Fruit fly (Drosophila melanogaster) whole organism, embryonic: ENCODE measurements around the gene CycB3.

Experiments used
- Abd-B ChIP-seq: fragments of 200-800 bp; sonication (Bioruptor generic); optimal IDR thresholded peaks from 2 replicates; lab custom pipeline; 2018; ENCODE audit warnings: missing biosample characterization, mild to moderate bottlenecking, missing genetic modification characterization, moderate library complexity
- B-H2 ChIP-seq: fragments of 200-800 bp; sonication (Bioruptor generic); optimal IDR thresholded peaks from 2 replicates; lab custom pipeline; 2018; ENCODE audit warnings: missing biosample characterization, mild to moderate bottlenecking, missing genetic modification characterization
- Blimp-1 ChIP-seq: fragments of 200-800 bp; sonication (Bioruptor generic); optimal IDR thresholded peaks from 3 replicates; lab custom pipeline; 2018; ENCODE audit warnings: missing biosample characterization, missing genetic modification characterization, mild to moderate bottlenecking, moderate library complexity, missing genetic modification reagents
- BtbVII ChIP-seq: fragments of 200-800 bp; sonication (Bioruptor generic); optimal IDR thresholded peaks from 3 replicates; lab custom pipeline; 2017; ENCODE audit warnings: missing biosample characterization, mild to moderate bottlenecking, missing genetic modification characterization
- C15 ChIP-seq: fragments of 200-800 bp; sonication (Bioruptor generic); IDR thresholded peaks from 3 replicates; pipeline ENCODE4 v1.3.6; 2022; ENCODE audit warnings: missing biosample characterization, missing genetic modification characterization
- CG10462 ChIP-seq: fragments of 200-800 bp; sonication (Bioruptor generic); optimal IDR thresholded peaks from 2 replicates; lab custom pipeline; 2016; ENCODE audit warnings: missing biosample characterization, missing genetic modification characterization
- CG10654 ChIP-seq: fragments of 200-800 bp; sonication (Bioruptor generic); optimal IDR thresholded peaks from 2 replicates; lab custom pipeline; 2016; ENCODE audit warnings: missing biosample characterization, missing genetic modification characterization
- CG11247 ChIP-seq: fragments of 200-800 bp; sonication (Bioruptor generic); IDR thresholded peaks from 2 replicates; pipeline ENCODE4 v1.3.6; 2022; ENCODE audit warnings: missing biosample characterization, missing genetic modification characterization
- CG11504 ChIP-seq: fragments of 200-800 bp; sonication (Bioruptor generic); optimal IDR thresholded peaks from 3 replicates; lab custom pipeline; 2019; ENCODE audit warnings: missing biosample characterization, mild to moderate bottlenecking, missing genetic modification characterization, moderate library complexity
- CG13123 ChIP-seq: fragments of 200-800 bp; sonication (Bioruptor generic); optimal IDR thresholded peaks from 2 replicates; lab custom pipeline; 2016; ENCODE audit warnings: missing biosample characterization, missing genetic modification characterization
- CG13287 ChIP-seq: fragments of 200-800 bp; sonication (Bioruptor generic); IDR thresholded peaks from 2 replicates; pipeline ENCODE4 v1.3.6; 2022; ENCODE audit warnings: missing biosample characterization, missing genetic modification characterization; ENCODE audit not compliant: partially characterized antibody
- CG14667 ChIP-seq: fragments of 200-800 bp; sonication (Bioruptor generic); IDR thresholded peaks from 2 replicates; pipeline ENCODE4 v1.3.6; 2022; ENCODE audit warnings: missing biosample characterization, missing genetic modification characterization
- CG16813 ChIP-seq: fragments of 200-800 bp; sonication (Bioruptor generic); IDR thresholded peaks from 3 replicates; pipeline ENCODE4 v1.3.6; 2022; ENCODE audit warnings: missing biosample characterization, missing genetic modification characterization; ENCODE audit not compliant: partially characterized antibody
- CG17186 ChIP-seq: fragments of 200-800 bp; sonication (Bioruptor generic); optimal IDR thresholded peaks from 3 replicates; lab custom pipeline; 2017; ENCODE audit warnings: missing biosample characterization, missing genetic modification reagents, missing genetic modification characterization
- CG17328 ChIP-seq: fragments of 200-800 bp; sonication (Bioruptor generic); IDR thresholded peaks from 2 replicates; pipeline ENCODE4 v1.3.6; 2022; ENCODE audit warnings: missing biosample characterization, missing genetic modification characterization
- CG17359 ChIP-seq: fragments of 200-800 bp; sonication (Bioruptor generic); optimal IDR thresholded peaks from 3 replicates; lab custom pipeline; 2018; ENCODE audit warnings: missing biosample characterization, mild to moderate bottlenecking, missing genetic modification characterization, moderate library complexity
- CG18599 ChIP-seq: fragments of 200-800 bp; sonication (Bioruptor generic); optimal IDR thresholded peaks from 3 replicates; lab custom pipeline; 2017; ENCODE audit warnings: missing biosample characterization, missing genetic modification characterization, mild to moderate bottlenecking, moderate library complexity, missing genetic modification reagents
- CG2199 ChIP-seq: fragments of 200-800 bp; sonication (Bioruptor generic); IDR thresholded peaks from 3 replicates; pipeline ENCODE4 v1.3.6; 2022; ENCODE audit warnings: missing biosample characterization, missing genetic modification characterization
- CG2875 ChIP-seq: fragments of 200-800 bp; sonication (Bioruptor generic); optimal IDR thresholded peaks from 2 replicates; lab custom pipeline; 2017; ENCODE audit warnings: missing biosample characterization, mild to moderate bottlenecking, missing genetic modification characterization, missing genetic modification reagents
- CG3281 ChIP-seq: fragments of 200-800 bp; sonication (Bioruptor generic); optimal IDR thresholded peaks from 3 replicates; lab custom pipeline; 2017; ENCODE audit warnings: missing biosample characterization, mild to moderate bottlenecking, missing genetic modification characterization
- CG33213 ChIP-seq: fragments of 200-800 bp; sonication (Bioruptor generic); optimal IDR thresholded peaks from 3 replicates; lab custom pipeline; 2016; ENCODE audit warnings: missing biosample characterization, missing genetic modification characterization
- CG33557 ChIP-seq: fragments of 200-800 bp; sonication (Bioruptor generic); optimal IDR thresholded peaks from 2 replicates; lab custom pipeline; 2019; ENCODE audit warnings: missing biosample characterization, mild to moderate bottlenecking, missing genetic modification characterization, moderate library complexity
- CG3726 ChIP-seq: fragments of 200-800 bp; sonication (Bioruptor generic); IDR thresholded peaks from 3 replicates; pipeline ENCODE4, ENCODE4 v1.3.6; 2022; ENCODE audit warnings: missing biosample characterization, missing genetic modification characterization
- CG6175 ChIP-seq: fragments of 200-800 bp; sonication (Bioruptor generic); IDR thresholded peaks from 3 replicates; pipeline ENCODE4 v1.3.6; 2022; ENCODE audit warnings: missing biosample characterization, missing genetic modification characterization
- CG6854 ChIP-seq: fragments of 200-800 bp; sonication (Bioruptor generic); optimal IDR thresholded peaks from 3 replicates; lab custom pipeline; 2017; ENCODE audit warnings: missing biosample characterization, mild to moderate bottlenecking, missing genetic modification characterization
- Fer1 ChIP-seq: fragments of 200-800 bp; sonication (Bioruptor generic); optimal IDR thresholded peaks from 2 replicates; lab custom pipeline; 2017; ENCODE audit warnings: missing biosample characterization, mild to moderate bottlenecking, missing genetic modification characterization
- GATAe ChIP-seq: fragments of 200-800 bp; sonication (Bioruptor generic); conservative IDR thresholded peaks from 2 replicates; pipeline ENCODE4 v1.3.6; 2022; ENCODE audit warnings: missing biosample characterization, missing genetic modification characterization
- H2.0 ChIP-seq: fragments of 200-800 bp; sonication (Bioruptor generic); IDR thresholded peaks from 2 replicates; pipeline ENCODE4 v1.3.6; 2022; ENCODE audit warnings: missing biosample characterization, missing genetic modification characterization
- Hey ChIP-seq: fragments of 200-800 bp; sonication (Bioruptor generic); optimal IDR thresholded peaks from 3 replicates; lab custom pipeline; 2018; ENCODE audit warnings: missing biosample characterization, mild to moderate bottlenecking, missing genetic modification characterization
- Hmr ChIP-seq: fragments of 200-800 bp; sonication (Bioruptor generic); optimal IDR thresholded peaks from 3 replicates; lab custom pipeline; 2017; ENCODE audit warnings: mild to moderate bottlenecking, missing biosample characterization, missing genetic modification reagents, missing genetic modification characterization
- Hsf ChIP-seq: fragments of 200-800 bp; sonication (Bioruptor generic); optimal IDR thresholded peaks from 3 replicates; lab custom pipeline; 2016; ENCODE audit warnings: missing biosample characterization, missing genetic modification characterization
- NC2β ChIP-seq: fragments of 200-800 bp; sonication (Bioruptor generic); optimal IDR thresholded peaks from 2 replicates; lab custom pipeline; 2016; ENCODE audit warnings: missing biosample characterization, missing genetic modification characterization
- NK7.1 ChIP-seq: fragments of 200-800 bp; sonication (Bioruptor generic); optimal IDR thresholded peaks from 3 replicates; lab custom pipeline; 2016; ENCODE audit warnings: missing biosample characterization, missing genetic modification characterization
- crc ChIP-seq: fragments of 200-800 bp; sonication (Bioruptor generic); optimal IDR thresholded peaks from 2 replicates; lab custom pipeline; 2016; ENCODE audit warnings: missing biosample characterization, missing genetic modification characterization
- croc ChIP-seq: fragments of 200-800 bp; sonication (Bioruptor generic); conservative IDR thresholded peaks from 3 replicates; pipeline ENCODE4 v1.3.6; 2022; ENCODE audit warnings: missing biosample characterization, missing genetic modification characterization
- crp ChIP-seq, 2 experiments: fragments of 200-800 bp; sonication (Bioruptor generic); optimal IDR thresholded peaks; 2 replicates in 1 of 2; 3 replicates in 1 of 2; lab custom pipeline; 2017; ENCODE audit warnings: missing biosample characterization in 2 of 2, missing genetic modification characterization in 2 of 2, mild to moderate bottlenecking in 1 of 2, moderate library complexity in 1 of 2
- dan ChIP-seq: fragments of 200-800 bp; sonication (Bioruptor generic); IDR thresholded peaks from 2 replicates; pipeline ENCODE4 v1.3.6; 2022; ENCODE audit warnings: missing biosample characterization, missing genetic modification characterization
- exex ChIP-seq: fragments of 200-800 bp; sonication (Bioruptor generic); optimal IDR thresholded peaks from 4 replicates; lab custom pipeline; 2018; ENCODE audit warnings: missing biosample characterization, mild to moderate bottlenecking, missing genetic modification characterization, moderate library complexity
- gce ChIP-seq: fragments of 200-800 bp; sonication (Bioruptor generic); IDR thresholded peaks from 3 replicates; pipeline ENCODE4 v1.3.6; 2022; ENCODE audit warnings: missing biosample characterization, missing genetic modification characterization
- grau ChIP-seq: fragments of 200-800 bp; optimal IDR thresholded peaks from 3 replicates; lab custom pipeline; 2019; ENCODE audit warnings: missing biosample characterization, mild to moderate bottlenecking, missing genetic modification characterization, moderate library complexity
- hbn ChIP-seq: fragments of 200-800 bp; sonication (Bioruptor generic); IDR thresholded peaks from 2 replicates; pipeline ENCODE4 v1.3.6; 2022; ENCODE audit warnings: missing biosample characterization, missing genetic modification characterization; ENCODE audit not compliant: partially characterized antibody
- kay ChIP-seq: fragments of 200-800 bp; sonication (Bioruptor generic); optimal IDR thresholded peaks from 2 replicates; lab custom pipeline; 2016; ENCODE audit warnings: missing biosample characterization, missing genetic modification characterization
- ken ChIP-seq: fragments of 200-800 bp; sonication (Bioruptor generic); IDR thresholded peaks from 3 replicates; pipeline ENCODE4 v1.3.6; 2022; ENCODE audit warnings: missing biosample characterization, missing genetic modification characterization
- kni ChIP-seq: fragments of 200-800 bp; sonication (Bioruptor generic); optimal IDR thresholded peaks from 3 replicates; lab custom pipeline; 2017; ENCODE audit warnings: mild to moderate bottlenecking, missing biosample characterization, missing genetic modification reagents, missing genetic modification characterization
- lola ChIP-seq, 3 experiments: fragments of >200 bp in 2 of 3; fragments of 200-800 bp in 1 of 3; sonication (Bioruptor generic) in 1 of 3; optimal IDR thresholded peaks; 2 replicates each; lab custom pipeline; 2017 to 2019; ENCODE audit warnings: missing biosample characterization in 3 of 3, missing genetic modification characterization in 3 of 3, mild to moderate bottlenecking in 1 of 3, moderate library complexity in 1 of 3
- mld ChIP-seq: fragments of 200-800 bp; sonication (Bioruptor generic); IDR thresholded peaks from 3 replicates; pipeline ENCODE4 v1.3.6; 2022; ENCODE audit warnings: missing biosample characterization, missing genetic modification characterization; ENCODE audit not compliant: partially characterized antibody
- pita ChIP-seq: fragments of 200-800 bp; sonication (Bioruptor generic); optimal IDR thresholded peaks from 2 replicates; lab custom pipeline; 2017; ENCODE audit warnings: missing biosample characterization, mild to moderate bottlenecking, missing genetic modification characterization
- sd ChIP-seq: fragments of 200-800 bp; sonication (Bioruptor generic); optimal IDR thresholded peaks from 3 replicates; lab custom pipeline; 2018; ENCODE audit warnings: missing biosample characterization, mild to moderate bottlenecking, missing genetic modification characterization, moderate library complexity
- slp2 ChIP-seq: fragments of 200-800 bp; sonication (Bioruptor generic); optimal IDR thresholded peaks from 2 replicates; lab custom pipeline; 2016; ENCODE audit warnings: missing biosample characterization, missing genetic modification characterization

Gene CycB3

dm6 chr3R:24870389-24871048 lies at the start of gene CycB3 (continued):
- TF ChIP-seq pita = no peak
- peak; percentile 55 for TF ChIP-seq kni (GFP tag; lab: Kevin White, UChicago)
- TF ChIP-seq CG17359 (tag; lab: Kevin White, UChicago) = no peak
- TF ChIP-seq mld = no peak
- TF ChIP-seq Hmr (GFP tag; lab: Kevin White, UChicago) = peak; percentile 42
- no peak for TF ChIP-seq slp2
- no peak for TF ChIP-seq lola (GFP tag; optimal IDR thresholded peaks at IDR 0.05; lab: Kevin White, UChicago)
- TF ChIP-seq BtbVII (GFP tag; lab: Kevin White, UChicago) = no peak
- peak; percentile 63 for TF ChIP-seq CG33213 (GFP tag; lab: Kevin White, UChicago)
- TF ChIP-seq CG6175 (GFP tag; lab: Robert Waterston, UW) = no peak
- peak; percentile 11 for TF ChIP-seq Hsf (GFP tag; lab: Kevin White, UChicago)
- peak; percentile 49 for TF ChIP-seq CG13287
- TF ChIP-seq gce (GFP tag; lab: Robert Waterston, UW) = peak; percentile 39; the same call in 1 of the 3 replicates
- no peak for TF ChIP-seq Blimp-1 (GFP tag; lab: Kevin White, UChicago)
- TF ChIP-seq CG2199 (GFP tag; lab: Robert Waterston, UW) = no peak
- TF ChIP-seq dan (GFP tag; lab: Robert Waterston, UW) = no peak
- TF ChIP-seq CG6854 = no peak
- TF ChIP-seq ken (GFP tag; lab: Robert Waterston, UW) = 0 out of 3 replicates have a peak, but pooled peaks have one; percentile 9
- no peak for TF ChIP-seq CG10462
- TF ChIP-seq hbn (GFP tag; lab: Robert Waterston, UW) = no peak
- TF ChIP-seq CG18599 (GFP tag; lab: Kevin White, UChicago) = no peak
- TF ChIP-seq CG13123 (GFP tag; lab: Kevin White, UChicago) = no peak
- no peak for TF ChIP-seq C15 (GFP tag; lab: Robert Waterston, UW)
- no peak for TF ChIP-seq NK7.1
- TF ChIP-seq CG11504 (tag; lab: Kevin White, UChicago) = no peak
- no peak for TF ChIP-seq CG14667 (GFP tag; lab: Robert Waterston, UW)
- no peak for TF ChIP-seq exex (tag; lab: Kevin White, UChicago)
- TF ChIP-seq NC2β = peak; percentile 51
- no peak for TF ChIP-seq CG16813
- TF ChIP-seq grau (tag; lab: Kevin White, UChicago) = peak; percentile 16
- TF ChIP-seq CG11247 = no peak
- peak; percentile 41 for TF ChIP-seq CG3281 (GFP tag; lab: Kevin White, UChicago)
- no peak for TF ChIP-seq CG3726 (GFP tag; lab: Robert Waterston, UW)
- TF ChIP-seq crc (GFP tag; lab: Kevin White, UChicago) = no peak
- no peak for TF ChIP-seq GATAe
- TF ChIP-seq crp (GFP tag; optimal IDR thresholded peaks at IDR 0.05; lab: Kevin White, UChicago) = peak in 1 of 2 experiments; percentile 64
- no peak for TF ChIP-seq sd (tag; lab: Kevin White, UChicago)
- TF ChIP-seq B-H2 (GFP tag; lab: Kevin White, UChicago) = no peak
- no peak for TF ChIP-seq H2.0 (GFP tag; lab: Robert Waterston, UW)
- TF ChIP-seq CG33557 (GFP tag; lab: Kevin White, UChicago) = peak; percentile 8
- no peak for TF ChIP-seq CG2875 (GFP tag; lab: Kevin White, UChicago)
- no peak for TF ChIP-seq Hey
- no peak for TF ChIP-seq CG10654 (GFP tag; lab: Kevin White, UChicago)
- TF ChIP-seq CG17186 (GFP tag; lab: Kevin White, UChicago) = peak; percentile 89
- no peak for TF ChIP-seq kay (GFP tag; lab: Kevin White, UChicago)
- no peak for TF ChIP-seq croc (GFP tag; lab: Robert Waterston, UW)
- no peak for TF ChIP-seq Fer1 (GFP tag; lab: Kevin White, UChicago)
- TF ChIP-seq Abd-B = no peak
- peak; percentile 46; the same call in 1 of the 2 replicates for TF ChIP-seq CG17328 (GFP tag; lab: Robert Waterston, UW)
